Fruit fly (Drosophila melanogaster): ENCODE data around the gene CG13051.

DNA sequence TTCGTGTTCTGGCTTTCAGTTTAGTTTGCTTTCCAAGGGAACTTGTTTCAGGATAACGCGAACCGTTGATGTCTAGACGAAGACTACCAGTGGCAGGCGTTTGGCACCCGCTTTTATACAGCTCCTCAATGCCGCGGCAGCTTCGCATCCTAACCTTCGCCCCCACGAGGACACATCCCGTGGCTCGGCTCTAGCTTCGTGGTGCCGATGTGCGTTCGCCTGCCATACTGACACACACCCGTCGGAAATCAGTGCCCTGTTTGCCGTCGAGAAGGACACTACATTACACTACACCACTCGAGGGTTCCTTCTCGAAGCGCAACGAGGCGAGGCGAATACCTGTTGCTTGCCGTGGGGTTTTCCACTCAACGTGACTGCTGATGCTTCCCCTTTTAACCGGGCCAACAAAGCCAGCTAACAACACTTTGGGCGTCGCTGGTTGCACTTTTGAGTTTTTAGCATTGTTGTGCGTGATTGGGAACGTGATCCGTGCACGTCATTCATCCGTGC is 7.7 kb downstream of the CG13051 start, which contains the start of gene CG13054:
- TF ChIP-seq usp (GFP tag; optimal IDR thresholded peaks at IDR 0.05) (no peak), EcR (GFP tag; optimal IDR thresholded peaks at IDR 0.05) (no peak), psq (optimal IDR thresholded peaks at IDR 0.05) (no peak), Dll (optimal IDR thresholded peaks at IDR 0.05) (no peak), CG8478 (optimal IDR thresholded peaks at IDR 0.05) (no peak), pan (optimal IDR thresholded peaks at IDR 0.05) (no peak)
